Worm (Caenorhabditis elegans): Measurements from ENCODE around the gene adt-1.

ce11 chrX:12656420-12657033 lies 22.1 kb upstream of the adt-1 start:
- no peak for TF ChIP-seq lsy-2 (tag; optimal IDR thresholded peaks at IDR 0.05)
- no peak for TF ChIP-seq mep-1 (tag; optimal IDR thresholded peaks at IDR 0.05)
- TF ChIP-seq unc-62 (GFP tag; optimal IDR thresholded peaks at IDR 0.05) = no peak
- TF ChIP-seq snpc-4 (tag; optimal IDR thresholded peaks at IDR 0.05) = no peak
- no peak for TF ChIP-seq bed-3 (GFP tag; optimal IDR thresholded peaks at IDR 0.05)
- no peak for TF ChIP-seq ztf-11 (tag; optimal IDR thresholded peaks at IDR 0.05)
- TF ChIP-seq unc-39 (tag; optimal IDR thresholded peaks at IDR 0.05) = no peak
- TF ChIP-seq blmp-1 (tag; optimal IDR thresholded peaks at IDR 0.05) = peak; percentile 79
- no peak for TF ChIP-seq mab-5 (tag; optimal IDR thresholded peaks at IDR 0.05)
